Worm (Caenorhabditis elegans): ENCODE measurements around the gene cal-2.

Gene cal-2

ce11 chrII:8960414-8960813 lies at the start of gene cal-2:
cal-2 (plus strand) TSS chrII:8960714.
- TF ChIP-seq ceh-36 (tag; optimal IDR thresholded peaks at IDR 0.05) (no peak), tbx-11 (GFP tag; IDR thresholded peaks at IDR 0.05) (no peak), aly-1 (tag; optimal IDR thresholded peaks at IDR 0.05) (no peak), ets-7 (tag; optimal IDR thresholded peaks at IDR 0.05) (no peak)

- TF ChIP-seq B0310.2 (tag; optimal IDR thresholded peaks at IDR 0.05) (no peak), tbx-11 (GFP tag; IDR thresholded peaks at IDR 0.05) (no peak), hmbx-1 (tag; optimal IDR thresholded peaks at IDR 0.05) (no peak), sea-1 (GFP tag; conservative IDR thresholded peaks at IDR 0.05) (no peak), ceh-13 (GFP tag; optimal IDR thresholded peaks at IDR 0.05) (no peak), scrt-1 (GFP tag; IDR thresholded peaks at IDR 0.05) (no peak)
Observed at ce11 chrII:8911929-8912328, 48.6 kb upstream of the cal-2 start, which contains the start of gene B0457.4. B0457.4 (minus strand) TSS chrII:8912029.

DNA sequence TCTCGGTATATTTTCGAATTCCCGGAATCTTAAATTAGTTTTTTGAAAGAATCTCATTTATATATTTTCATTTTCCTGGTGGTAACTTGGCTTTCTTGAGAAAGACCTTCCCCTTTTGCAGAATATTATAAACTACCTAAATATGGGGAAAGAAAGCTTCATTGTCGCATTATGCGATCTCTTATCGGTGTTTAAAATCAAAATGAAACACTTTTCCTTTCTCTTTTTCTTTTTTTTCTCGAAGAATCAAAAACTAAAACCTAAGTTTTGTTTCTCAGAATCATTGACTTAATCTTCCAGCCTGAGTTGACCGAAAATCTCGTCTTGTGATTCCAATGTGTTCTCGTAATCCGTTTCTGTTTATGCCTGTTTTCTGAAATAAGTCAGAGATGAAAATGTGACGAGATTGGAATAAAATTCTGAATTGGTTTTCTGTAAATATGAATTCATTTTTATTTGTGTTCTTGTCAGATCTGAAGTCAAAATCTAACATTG lies 47.9 kb upstream of the cal-2 start:
- TF ChIP-seq tbx-37 (GFP tag; conservative IDR thresholded peaks at IDR 0.05) (no peak), tbx-11 (GFP tag; IDR thresholded peaks at IDR 0.05) (no peak), B0310.2 (tag; optimal IDR thresholded peaks at IDR 0.05) (no peak), hmg-4 (GFP tag; optimal IDR thresholded peaks at IDR 0.05) (no peak), sea-1 (GFP tag; conservative IDR thresholded peaks at IDR 0.05) (no peak), aly-1 (tag; optimal IDR thresholded peaks at IDR 0.05) (no peak), hnd-1 (tag; optimal IDR thresholded peaks at IDR 0.05) (no peak), F13C5.2 (tag; optimal IDR thresholded peaks at IDR 0.05) (no peak), scrt-1 (GFP tag; IDR thresholded peaks at IDR 0.05) (no peak), tra-4 (tag; optimal IDR thresholded peaks at IDR 0.05) (no peak), hmbx-1 (tag; optimal IDR thresholded peaks at IDR 0.05) (no peak), pes-1 (GFP tag; IDR thresholded peaks at IDR 0.05) (no peak), ceh-36 (tag; optimal IDR thresholded peaks at IDR 0.05) (no peak), ets-7 (tag; optimal IDR thresholded peaks at IDR 0.05) (no peak), ceh-13 (GFP tag; optimal IDR thresholded peaks at IDR 0.05) (no peak), ama-1 (optimal IDR thresholded peaks at IDR 0.05) (no peak), flt-1 (GFP tag; IDR thresholded peaks at IDR 0.05) (no peak)

DNA sequence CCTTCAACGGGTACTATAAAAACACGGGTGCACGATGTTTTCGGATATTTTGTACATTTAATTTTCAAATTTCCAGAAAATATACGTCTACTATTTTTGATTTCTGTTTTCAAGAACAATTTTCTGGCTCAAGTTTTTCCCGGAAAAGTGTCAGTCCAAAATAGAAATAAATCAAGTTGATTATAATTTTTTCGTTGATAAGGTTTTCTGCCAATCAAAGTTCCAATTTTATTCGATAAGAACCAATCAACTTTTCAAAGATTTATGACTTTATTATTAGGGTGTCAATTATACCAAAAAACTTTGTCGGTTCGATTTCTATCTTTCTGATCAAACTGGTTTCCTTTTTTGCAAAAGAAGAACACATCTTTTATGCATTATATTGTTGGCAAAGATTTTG lies 45.9 kb upstream of the cal-2 start:
- no peak for TF ChIP-seq aly-1 (tag; optimal IDR thresholded peaks at IDR 0.05)

DNA sequence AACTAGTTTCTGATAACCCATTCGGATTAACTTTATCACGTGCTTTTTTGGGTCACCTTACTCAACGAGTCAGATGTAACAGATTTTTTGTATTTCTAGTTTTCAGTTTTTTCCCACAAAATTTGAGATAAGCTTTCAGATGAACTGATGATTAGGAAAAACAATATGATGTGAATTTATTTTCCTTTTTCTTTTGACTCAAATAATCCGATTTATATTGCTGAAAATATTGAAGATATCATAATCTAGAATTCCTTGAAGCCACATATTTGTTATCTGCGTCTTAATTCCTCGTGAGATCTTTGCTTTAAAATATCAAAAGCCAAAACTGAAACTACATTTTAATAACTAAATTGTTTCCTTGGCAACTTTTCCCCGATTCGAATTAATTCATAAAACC lies 43.9 kb upstream of the cal-2 start:
- TF ChIP-seq ets-7 (tag; optimal IDR thresholded peaks at IDR 0.05), result no peak
- no peak for TF ChIP-seq scrt-1 (GFP tag; IDR thresholded peaks at IDR 0.05)
- no peak for TF ChIP-seq tbx-37 (GFP tag; conservative IDR thresholded peaks at IDR 0.05)
- no peak for TF ChIP-seq F13C5.2 (tag; optimal IDR thresholded peaks at IDR 0.05)
- no peak for TF ChIP-seq ceh-36 (tag; optimal IDR thresholded peaks at IDR 0.05)
- TF ChIP-seq hnd-1 (tag; optimal IDR thresholded peaks at IDR 0.05), result no peak
- TF ChIP-seq hmg-4 (GFP tag; optimal IDR thresholded peaks at IDR 0.05), result no peak
- TF ChIP-seq hmbx-1 (tag; optimal IDR thresholded peaks at IDR 0.05), result no peak
- TF ChIP-seq pes-1 (GFP tag; IDR thresholded peaks at IDR 0.05), result no peak
- TF ChIP-seq tbx-11 (GFP tag; IDR thresholded peaks at IDR 0.05), result no peak
- no peak for TF ChIP-seq tra-4 (tag; optimal IDR thresholded peaks at IDR 0.05)
- TF ChIP-seq B0310.2 (tag; optimal IDR thresholded peaks at IDR 0.05), result no peak
- no peak for TF ChIP-seq ceh-13 (GFP tag; optimal IDR thresholded peaks at IDR 0.05)
- TF ChIP-seq aly-1 (tag; optimal IDR thresholded peaks at IDR 0.05), result no peak
- TF ChIP-seq sea-1 (GFP tag; conservative IDR thresholded peaks at IDR 0.05), result no peak
- no peak for TF ChIP-seq ama-1 (optimal IDR thresholded peaks at IDR 0.05)
- TF ChIP-seq flt-1 (GFP tag; IDR thresholded peaks at IDR 0.05), result no peak

ce11 chrII:8917339-8917738 lies 43.2 kb upstream of the cal-2 start:
- no peak for TF ChIP-seq flt-1 (GFP tag; IDR thresholded peaks at IDR 0.05)
- no peak for TF ChIP-seq tbx-37 (GFP tag; conservative IDR thresholded peaks at IDR 0.05)
- TF ChIP-seq scrt-1 (GFP tag; IDR thresholded peaks at IDR 0.05), result no peak
- TF ChIP-seq tra-4 (tag; optimal IDR thresholded peaks at IDR 0.05), result no peak
- TF ChIP-seq tbx-11 (GFP tag; IDR thresholded peaks at IDR 0.05), result no peak
- no peak for TF ChIP-seq F13C5.2 (tag; optimal IDR thresholded peaks at IDR 0.05)
- TF ChIP-seq ama-1 (optimal IDR thresholded peaks at IDR 0.05), result no peak
- no peak for TF ChIP-seq ceh-36 (tag; optimal IDR thresholded peaks at IDR 0.05)
- no peak for TF ChIP-seq ceh-13 (GFP tag; optimal IDR thresholded peaks at IDR 0.05)
- TF ChIP-seq sea-1 (GFP tag; conservative IDR thresholded peaks at IDR 0.05), result no peak
- no peak for TF ChIP-seq pes-1 (GFP tag; IDR thresholded peaks at IDR 0.05)
- no peak for TF ChIP-seq aly-1 (tag; optimal IDR thresholded peaks at IDR 0.05)
- TF ChIP-seq ets-7 (tag; optimal IDR thresholded peaks at IDR 0.05), result no peak

- TF ChIP-seq B0310.2 (tag; optimal IDR thresholded peaks at IDR 0.05) (no peak), flt-1 (GFP tag; IDR thresholded peaks at IDR 0.05) (no peak)
Observed at ce11 chrII:8920315-8920714, 40.2 kb upstream of the cal-2 start.

- no peak for TF ChIP-seq hnd-1 (tag; optimal IDR thresholded peaks at IDR 0.05)
- TF ChIP-seq ceh-13 (GFP tag; optimal IDR thresholded peaks at IDR 0.05), result no peak
- TF ChIP-seq hmg-4 (GFP tag; optimal IDR thresholded peaks at IDR 0.05), result no peak
- no peak for TF ChIP-seq aly-1 (tag; optimal IDR thresholded peaks at IDR 0.05)
- no peak for TF ChIP-seq ama-1 (optimal IDR thresholded peaks at IDR 0.05)
- TF ChIP-seq hmbx-1 (tag; optimal IDR thresholded peaks at IDR 0.05), result no peak
- TF ChIP-seq scrt-1 (GFP tag; IDR thresholded peaks at IDR 0.05), result no peak
- no peak for TF ChIP-seq pes-1 (GFP tag; IDR thresholded peaks at IDR 0.05)
- no peak for TF ChIP-seq sea-1 (GFP tag; conservative IDR thresholded peaks at IDR 0.05)
- TF ChIP-seq tbx-37 (GFP tag; conservative IDR thresholded peaks at IDR 0.05), result no peak
Observed at ce11 chrII:8920955-8921354, 39.6 kb upstream of the cal-2 start.

ce11 chrII:8921456-8921855 lies 39.1 kb upstream of the cal-2 start:
- TF ChIP-seq ama-1 (optimal IDR thresholded peaks at IDR 0.05) (no peak), hmg-4 (GFP tag; optimal IDR thresholded peaks at IDR 0.05) (no peak), tra-4 (tag; optimal IDR thresholded peaks at IDR 0.05) (no peak), tbx-37 (GFP tag; conservative IDR thresholded peaks at IDR 0.05) (no peak), tbx-11 (GFP tag; IDR thresholded peaks at IDR 0.05) (no peak), sea-1 (GFP tag; conservative IDR thresholded peaks at IDR 0.05) (no peak), hmbx-1 (tag; optimal IDR thresholded peaks at IDR 0.05) (no peak), aly-1 (tag; optimal IDR thresholded peaks at IDR 0.05) (no peak), flt-1 (GFP tag; IDR thresholded peaks at IDR 0.05) (no peak), scrt-1 (GFP tag; IDR thresholded peaks at IDR 0.05) (no peak)
